Worm (Caenorhabditis elegans): ENCODE data around the gene srw-145.

Gene srw-145

ce11 chrV:13909400-13909799, 27.6 kb upstream of the srw-145 start, which contains the start of gene C06B3.7:
TSS of gene C06B3.7 (plus strand) at chrV:13909686.
- TF ChIP-seq hnd-1 (tag; optimal IDR thresholded peaks at IDR 0.05) (no peak), ets-7 (tag; optimal IDR thresholded peaks at IDR 0.05) (no peak), tra-4 (tag; optimal IDR thresholded peaks at IDR 0.05) (no peak), F13C5.2 (tag; optimal IDR thresholded peaks at IDR 0.05) (no peak), tbx-37 (GFP tag; conservative IDR thresholded peaks at IDR 0.05) (no peak), tbx-11 (GFP tag; IDR thresholded peaks at IDR 0.05) (no peak), ceh-36 (tag; optimal IDR thresholded peaks at IDR 0.05) (no peak), aly-1 (tag; optimal IDR thresholded peaks at IDR 0.05) (no peak), scrt-1 (GFP tag; IDR thresholded peaks at IDR 0.05) (no peak)

ce11 chrV:13915390-13915789, 21.6 kb upstream of the srw-145 start, which contains the start of gene gcy-32:
TSS of gene gcy-32 (minus strand) at chrV:13915490.
- TF ChIP-seq ama-1 (optimal IDR thresholded peaks at IDR 0.05): no peak
- no peak for TF ChIP-seq tbx-37 (GFP tag; conservative IDR thresholded peaks at IDR 0.05)

- TF ChIP-seq flt-1 (GFP tag; IDR thresholded peaks at IDR 0.05): no peak
- TF ChIP-seq scrt-1 (GFP tag; IDR thresholded peaks at IDR 0.05): no peak
- TF ChIP-seq ceh-13 (GFP tag; optimal IDR thresholded peaks at IDR 0.05): no peak
- no peak for TF ChIP-seq ets-7 (tag; optimal IDR thresholded peaks at IDR 0.05)
- no peak for TF ChIP-seq hnd-1 (tag; optimal IDR thresholded peaks at IDR 0.05)
- TF ChIP-seq B0310.2 (tag; optimal IDR thresholded peaks at IDR 0.05): no peak
- TF ChIP-seq pes-1 (GFP tag; IDR thresholded peaks at IDR 0.05): no peak
- TF ChIP-seq F13C5.2 (tag; optimal IDR thresholded peaks at IDR 0.05): no peak
- TF ChIP-seq hmbx-1 (tag; optimal IDR thresholded peaks at IDR 0.05): no peak
- TF ChIP-seq aly-1 (tag; optimal IDR thresholded peaks at IDR 0.05): no peak
- no peak for TF ChIP-seq tbx-37 (GFP tag; conservative IDR thresholded peaks at IDR 0.05)
- TF ChIP-seq hmg-4 (GFP tag; optimal IDR thresholded peaks at IDR 0.05): no peak
- TF ChIP-seq sea-1 (GFP tag; conservative IDR thresholded peaks at IDR 0.05): no peak
These were observed 20.8 kb upstream of the srw-145 start, which contains the start of gene str-252 for ce11 chrV:13916196-13916595. TSS of gene str-252 (plus strand) at chrV:13916496.

ce11 chrV:13918341-13918740, 18.6 kb upstream of the srw-145 start, which contains the start of gene str-250:
TSS of gene str-250 (plus strand) at chrV:13918641.
- no peak for TF ChIP-seq hnd-1 (tag; optimal IDR thresholded peaks at IDR 0.05)
- TF ChIP-seq flt-1 (GFP tag; IDR thresholded peaks at IDR 0.05): no peak
- TF ChIP-seq ceh-36 (tag; optimal IDR thresholded peaks at IDR 0.05): no peak
- no peak for TF ChIP-seq F13C5.2 (tag; optimal IDR thresholded peaks at IDR 0.05)
- no peak for TF ChIP-seq tra-4 (tag; optimal IDR thresholded peaks at IDR 0.05)
- TF ChIP-seq tbx-37 (GFP tag; conservative IDR thresholded peaks at IDR 0.05): no peak
- TF ChIP-seq ceh-13 (GFP tag; optimal IDR thresholded peaks at IDR 0.05): no peak
- TF ChIP-seq hmg-4 (GFP tag; optimal IDR thresholded peaks at IDR 0.05): no peak
- TF ChIP-seq hmbx-1 (tag; optimal IDR thresholded peaks at IDR 0.05): no peak
- TF ChIP-seq B0310.2 (tag; optimal IDR thresholded peaks at IDR 0.05): no peak
- TF ChIP-seq scrt-1 (GFP tag; IDR thresholded peaks at IDR 0.05): no peak
- no peak for TF ChIP-seq ama-1 (optimal IDR thresholded peaks at IDR 0.05)
- TF ChIP-seq pes-1 (GFP tag; IDR thresholded peaks at IDR 0.05): no peak
- no peak for TF ChIP-seq ets-7 (tag; optimal IDR thresholded peaks at IDR 0.05)
- no peak for TF ChIP-seq sea-1 (GFP tag; conservative IDR thresholded peaks at IDR 0.05)
- no peak for TF ChIP-seq aly-1 (tag; optimal IDR thresholded peaks at IDR 0.05)
- TF ChIP-seq tbx-11 (GFP tag; IDR thresholded peaks at IDR 0.05): no peak

ce11 chrV:13920730-13921129, 16.2 kb upstream of the srw-145 start, which contains the start of gene srx-42:
TSS of gene srx-42 (plus strand) at chrV:13921030.
- TF ChIP-seq pes-1 (GFP tag; IDR thresholded peaks at IDR 0.05) (no peak), hmbx-1 (tag; optimal IDR thresholded peaks at IDR 0.05) (no peak), hmg-4 (GFP tag; optimal IDR thresholded peaks at IDR 0.05) (no peak), ceh-13 (GFP tag; optimal IDR thresholded peaks at IDR 0.05) (no peak), flt-1 (GFP tag; IDR thresholded peaks at IDR 0.05) (no peak), sea-1 (GFP tag; conservative IDR thresholded peaks at IDR 0.05) (no peak)

ce11 chrV:13923851-13924250, 13.1 kb upstream of the srw-145 start, which contains the start of gene srxa-11:
TSS of gene srxa-11 (plus strand) at chrV:13924151.
- no peak for TF ChIP-seq tbx-11 (GFP tag; IDR thresholded peaks at IDR 0.05)
- TF ChIP-seq ceh-36 (tag; optimal IDR thresholded peaks at IDR 0.05): no peak
- TF ChIP-seq scrt-1 (GFP tag; IDR thresholded peaks at IDR 0.05): no peak
- TF ChIP-seq B0310.2 (tag; optimal IDR thresholded peaks at IDR 0.05): no peak
- no peak for TF ChIP-seq ets-7 (tag; optimal IDR thresholded peaks at IDR 0.05)
- TF ChIP-seq ama-1 (optimal IDR thresholded peaks at IDR 0.05): no peak
- no peak for TF ChIP-seq flt-1 (GFP tag; IDR thresholded peaks at IDR 0.05)
- TF ChIP-seq hmg-4 (GFP tag; optimal IDR thresholded peaks at IDR 0.05): no peak

- TF ChIP-seq hnd-1 (tag; optimal IDR thresholded peaks at IDR 0.05) (no peak), tra-4 (tag; optimal IDR thresholded peaks at IDR 0.05) (no peak), tbx-37 (GFP tag; conservative IDR thresholded peaks at IDR 0.05) (no peak), B0310.2 (tag; optimal IDR thresholded peaks at IDR 0.05) (no peak), pes-1 (GFP tag; IDR thresholded peaks at IDR 0.05) (no peak), hmg-4 (GFP tag; optimal IDR thresholded peaks at IDR 0.05) (no peak), scrt-1 (GFP tag; IDR thresholded peaks at IDR 0.05) (no peak), sea-1 (GFP tag; conservative IDR thresholded peaks at IDR 0.05) (no peak), ets-7 (tag; optimal IDR thresholded peaks at IDR 0.05) (no peak)
These were observed 10.6 kb upstream of the srw-145 start, which contains the start of gene srxa-12 for ce11 chrV:13926398-13926797. TSS of gene srxa-12 (plus strand) at chrV:13926698.

ce11 chrV:13929503-13929902, 7.4 kb upstream of the srw-145 start, which contains the start of gene srxa-13:
TSS of gene srxa-13 (plus strand) at chrV:13929803.
- TF ChIP-seq scrt-1 (GFP tag; IDR thresholded peaks at IDR 0.05): no peak
- no peak for TF ChIP-seq ceh-13 (GFP tag; optimal IDR thresholded peaks at IDR 0.05)
- TF ChIP-seq tbx-37 (GFP tag; conservative IDR thresholded peaks at IDR 0.05): no peak
- TF ChIP-seq B0310.2 (tag; optimal IDR thresholded peaks at IDR 0.05): no peak
- TF ChIP-seq ceh-36 (tag; optimal IDR thresholded peaks at IDR 0.05): no peak
- TF ChIP-seq tra-4 (tag; optimal IDR thresholded peaks at IDR 0.05): no peak
- TF ChIP-seq pes-1 (GFP tag; IDR thresholded peaks at IDR 0.05): no peak
- TF ChIP-seq hmg-4 (GFP tag; optimal IDR thresholded peaks at IDR 0.05): no peak
- TF ChIP-seq F13C5.2 (tag; optimal IDR thresholded peaks at IDR 0.05): no peak
- TF ChIP-seq hnd-1 (tag; optimal IDR thresholded peaks at IDR 0.05): no peak
- TF ChIP-seq ets-7 (tag; optimal IDR thresholded peaks at IDR 0.05): no peak
- TF ChIP-seq ama-1 (optimal IDR thresholded peaks at IDR 0.05): no peak
- no peak for TF ChIP-seq hmbx-1 (tag; optimal IDR thresholded peaks at IDR 0.05)
- no peak for TF ChIP-seq sea-1 (GFP tag; conservative IDR thresholded peaks at IDR 0.05)
- TF ChIP-seq flt-1 (GFP tag; IDR thresholded peaks at IDR 0.05): no peak
- TF ChIP-seq tbx-11 (GFP tag; IDR thresholded peaks at IDR 0.05): no peak
- no peak for TF ChIP-seq aly-1 (tag; optimal IDR thresholded peaks at IDR 0.05)
